Fruit fly (Drosophila melanogaster): Measurements from ENCODE around the gene CG13101.

CG13101 gene

dm6 chr2L:8989037-8989591 is 4.4 kb upstream of the CG13101 start, which contains the start of gene rost:
rost (minus strand) TSS chr2L:8989539.
- TF ChIP-seq h (optimal IDR thresholded peaks at IDR 0.05), result no peak
- TF ChIP-seq Sin3A (optimal IDR thresholded peaks at IDR 0.05), result no peak
- no peak for TF ChIP-seq psq (optimal IDR thresholded peaks at IDR 0.05)
- TF ChIP-seq Myc (optimal IDR thresholded peaks at IDR 0.05), result no peak
- no peak for TF ChIP-seq insv (optimal IDR thresholded peaks at IDR 0.05)
- TF ChIP-seq ttk (optimal IDR thresholded peaks at IDR 0.05), result no peak

dm6 chr2L:8987251-8987937 is 2.7 kb upstream of the CG13101 start:
- TF ChIP-seq h (optimal IDR thresholded peaks at IDR 0.05) (no peak), insv (optimal IDR thresholded peaks at IDR 0.05) (no peak), psq (optimal IDR thresholded peaks at IDR 0.05) (no peak), Myc (optimal IDR thresholded peaks at IDR 0.05) (no peak), ttk (optimal IDR thresholded peaks at IDR 0.05) (no peak), Sin3A (optimal IDR thresholded peaks at IDR 0.05) (no peak)

dm6 chr2L:8982584-8983302 is 1.9 kb downstream of the CG13101 start:
- TF ChIP-seq psq (optimal IDR thresholded peaks at IDR 0.05) (no peak), Myc (optimal IDR thresholded peaks at IDR 0.05) (no peak), insv (optimal IDR thresholded peaks at IDR 0.05) (no peak), ttk (optimal IDR thresholded peaks at IDR 0.05) (no peak), h (optimal IDR thresholded peaks at IDR 0.05) (no peak), Sin3A (optimal IDR thresholded peaks at IDR 0.05) (no peak)

- TF ChIP-seq Sin3A (optimal IDR thresholded peaks at IDR 0.05) (no peak), insv (optimal IDR thresholded peaks at IDR 0.05) (no peak), ttk (optimal IDR thresholded peaks at IDR 0.05) (no peak), Myc (optimal IDR thresholded peaks at IDR 0.05) (no peak), h (optimal IDR thresholded peaks at IDR 0.05) (no peak), psq (optimal IDR thresholded peaks at IDR 0.05) (no peak)
These were observed 4.3 kb downstream of the CG13101 start, which contains the start of gene CG18662 for dm6 chr2L:8980359-8980758. CG18662 (plus strand) TSS chr2L:8980659.

dm6 chr2L:8975328-8975727 is 9.3 kb downstream of the CG13101 start, which contains the start of gene CG9541:
CG9541 (minus strand) TSS chr2L:8975428.
- TF ChIP-seq h (optimal IDR thresholded peaks at IDR 0.05) (no peak), Myc (optimal IDR thresholded peaks at IDR 0.05) (no peak), ttk (optimal IDR thresholded peaks at IDR 0.05) (no peak), insv (optimal IDR thresholded peaks at IDR 0.05) (no peak), Sin3A (optimal IDR thresholded peaks at IDR 0.05) (no peak), psq (optimal IDR thresholded peaks at IDR 0.05) (no peak)

dm6 chr2L:8974506-8974905 is 10.2 kb downstream of the CG13101 start:
- TF ChIP-seq psq (optimal IDR thresholded peaks at IDR 0.05), result no peak
- TF ChIP-seq insv (optimal IDR thresholded peaks at IDR 0.05), result no peak
- no peak for TF ChIP-seq h (optimal IDR thresholded peaks at IDR 0.05)

- TF ChIP-seq h (optimal IDR thresholded peaks at IDR 0.05) (no peak), psq (optimal IDR thresholded peaks at IDR 0.05) (no peak), ttk (optimal IDR thresholded peaks at IDR 0.05) (no peak), Sin3A (optimal IDR thresholded peaks at IDR 0.05) (no peak), Myc (optimal IDR thresholded peaks at IDR 0.05) (no peak), insv (optimal IDR thresholded peaks at IDR 0.05) (no peak)
These were observed 11.8 kb downstream of the CG13101 start for dm6 chr2L:8972905-8973304.

- TF ChIP-seq insv (optimal IDR thresholded peaks at IDR 0.05) (no peak), Myc (optimal IDR thresholded peaks at IDR 0.05) (no peak)
These were observed 17.4 kb downstream of the CG13101 start, which contains the start of gene CG18088 for dm6 chr2L:8967235-8967634. CG18088 (plus strand) TSS chr2L:8967535.

dm6 chr2L:8964657-8965056 is 20.0 kb downstream of the CG13101 start, which contains the start of gene CG32984:
CG32984 (plus strand) TSS chr2L:8964957.
- TF ChIP-seq Myc (optimal IDR thresholded peaks at IDR 0.05) (no peak), Sin3A (optimal IDR thresholded peaks at IDR 0.05) (no peak), ttk (optimal IDR thresholded peaks at IDR 0.05) (no peak), insv (optimal IDR thresholded peaks at IDR 0.05) (no peak), psq (optimal IDR thresholded peaks at IDR 0.05) (no peak), h (optimal IDR thresholded peaks at IDR 0.05) (no peak)

dm6 chr2L:8962254-8962653 is 22.4 kb downstream of the CG13101 start, which contains the start of the genes CG9525 and CG32985:
CG9525 (minus strand) TSS chr2L:8962354.
CG32985 (plus strand) TSS chr2L:8962533.
- TF ChIP-seq ttk (optimal IDR thresholded peaks at IDR 0.05) (no peak), Myc (optimal IDR thresholded peaks at IDR 0.05) (no peak), h (optimal IDR thresholded peaks at IDR 0.05) (no peak), Sin3A (optimal IDR thresholded peaks at IDR 0.05) (no peak), insv (optimal IDR thresholded peaks at IDR 0.05) (no peak), psq (optimal IDR thresholded peaks at IDR 0.05) (no peak)

dm6 chr2L:8959001-8959461 is 25.6 kb downstream of the CG13101 start, which contains the start of gene CG31886:
CG31886 (minus strand) TSS chr2L:8959051.
- TF ChIP-seq psq (optimal IDR thresholded peaks at IDR 0.05) (no peak), h (optimal IDR thresholded peaks at IDR 0.05) (no peak), insv (optimal IDR thresholded peaks at IDR 0.05) (no peak), Sin3A (optimal IDR thresholded peaks at IDR 0.05) (no peak), Myc (optimal IDR thresholded peaks at IDR 0.05) (no peak), ttk (optimal IDR thresholded peaks at IDR 0.05) (no peak)

- TF ChIP-seq h (optimal IDR thresholded peaks at IDR 0.05), result no peak
- TF ChIP-seq Myc (optimal IDR thresholded peaks at IDR 0.05), result no peak
- no peak for TF ChIP-seq ttk (optimal IDR thresholded peaks at IDR 0.05)
- no peak for TF ChIP-seq psq (optimal IDR thresholded peaks at IDR 0.05)
- TF ChIP-seq insv (optimal IDR thresholded peaks at IDR 0.05), result no peak
- no peak for TF ChIP-seq Sin3A (optimal IDR thresholded peaks at IDR 0.05)
These were observed 26.6 kb downstream of the CG13101 start for dm6 chr2L:8958046-8958497.

Data from Kc167 (cell line).